Worm (Caenorhabditis elegans) whole organism, early embryonic: ENCODE data around the gene nmr-1.

Source experiments
- B0310.2 ChIP-seq: sonication (generic microtip); optimal IDR thresholded peaks from 2 replicates; lab custom pipeline; 2016; ENCODE audit warnings: mild to moderate bottlenecking, missing genetic modification characterization, missing compliant biosample characterization
- F13C5.2 ChIP-seq: sonication (generic microtip); optimal IDR thresholded peaks from 2 replicates; lab custom pipeline; 2017; ENCODE audit warnings: mild to moderate bottlenecking, missing genetic modification characterization, inconsistent platforms, missing compliant biosample characterization
- aly-1 ChIP-seq: sonication (generic microtip); optimal IDR thresholded peaks from 2 replicates; lab custom pipeline; 2016; ENCODE audit warnings: missing genetic modification characterization, missing compliant biosample characterization
- ama-1 ChIP-seq: fragments of 150-350 bp; optimal IDR thresholded peaks from 2 replicates; lab custom pipeline; 2014
- ceh-13 ChIP-seq: fragments of 200-800 bp; sonication (Bioruptor generic); optimal IDR thresholded peaks from 2 replicates; lab custom pipeline; 2018; ENCODE audit warnings: mild to moderate bottlenecking, missing genetic modification characterization, missing compliant biosample characterization
- ceh-36 ChIP-seq: sonication (generic microtip); optimal IDR thresholded peaks from 2 replicates; lab custom pipeline; 2016; ENCODE audit warnings: missing genetic modification characterization, inconsistent platforms, missing compliant biosample characterization
- flt-1 ChIP-seq: fragments of 200-800 bp; sonication (Bioruptor generic); IDR thresholded peaks from 2 replicates; pipeline ENCODE4 v1.3.6; 2022; ENCODE audit warnings: missing genetic modification characterization, missing compliant biosample characterization
- hnd-1 ChIP-seq: sonication (generic microtip); optimal IDR thresholded peaks from 2 replicates; lab custom pipeline; 2016; ENCODE audit warnings: missing genetic modification characterization, missing compliant biosample characterization
- sea-1 ChIP-seq: fragments of 200-800 bp; sonication (Bioruptor generic); conservative IDR thresholded peaks from 2 replicates; pipeline ENCODE4 v1.3.6; 2022; ENCODE audit warnings: missing genetic modification characterization, missing compliant biosample characterization
- tbx-11 ChIP-seq: fragments of 200-800 bp; sonication (Bioruptor generic); IDR thresholded peaks from 2 replicates; pipeline ENCODE4 v1.3.6; 2022; ENCODE audit warnings: missing genetic modification characterization, missing compliant biosample characterization
- tra-4 ChIP-seq: sonication (generic microtip); optimal IDR thresholded peaks from 2 replicates; lab custom pipeline; 2017; ENCODE audit warnings: missing genetic modification characterization, missing compliant biosample characterization

DNA sequence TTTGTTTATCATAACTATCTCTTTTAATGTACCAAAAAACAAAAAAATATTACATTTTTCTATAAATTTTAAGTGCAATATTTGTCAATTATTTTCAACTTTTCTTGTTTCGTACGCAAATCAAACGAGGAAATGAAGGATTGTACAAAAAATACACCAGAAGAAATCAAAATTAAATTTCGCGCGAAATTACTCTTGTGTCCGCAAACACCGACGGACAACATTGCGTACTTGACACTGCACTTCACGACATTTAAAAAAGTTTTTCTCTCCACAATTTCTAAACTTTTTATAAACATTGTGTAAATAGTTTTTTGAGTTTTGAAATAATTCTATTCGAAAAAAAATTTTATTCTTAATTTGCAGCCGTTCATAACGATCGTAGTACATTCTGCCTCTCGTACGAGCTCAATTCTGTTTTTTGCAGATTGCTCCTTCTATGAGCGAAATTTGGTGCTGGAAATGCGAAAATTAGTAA, 27.6 kb upstream of the nmr-1 start, which contains the start of gene mrps-16:
- TF ChIP-seq flt-1 (GFP tag; lab: Robert Waterston, UW) (no peak), F13C5.2 (tag; lab: Kevin White, UChicago) (peak; percentile 68), sea-1 (GFP tag; lab: Robert Waterston, UW) (no peak), ama-1 (no peak), B0310.2 (no peak), ceh-36 (tag; lab: Kevin White, UChicago) (no peak), aly-1 (tag; lab: Kevin White, UChicago) (no peak), tra-4 (no peak), tbx-11 (no peak), hnd-1 (tag; lab: Kevin White, UChicago) (no peak), ceh-13 (GFP tag; lab: Kevin White, UChicago) (no peak)
